Fruit fly (Drosophila melanogaster): ENCODE data around the gene CG34260.

DNA sequence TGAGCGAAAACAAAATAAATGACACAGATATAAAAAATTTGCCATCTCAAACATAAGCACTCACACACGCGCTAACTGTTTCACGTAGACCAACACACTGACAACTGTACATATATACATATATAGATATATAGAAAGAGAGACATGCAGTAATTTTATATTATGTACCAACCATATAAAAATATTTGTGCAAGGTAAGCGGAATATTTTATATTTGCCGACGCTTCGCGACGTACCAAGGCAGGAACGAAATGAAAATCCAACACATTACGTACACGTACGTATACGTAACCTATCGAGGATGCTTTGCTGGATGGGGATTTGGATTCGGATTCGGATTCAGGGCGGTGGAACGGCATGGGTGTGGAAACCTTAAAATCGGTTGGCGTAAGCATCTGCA, 34.7 kb downstream of the CG34260 start:
- TF ChIP-seq Vsx2 (GFP tag; optimal IDR thresholded peaks at IDR 0.05; ENCODE audit: partially characterized antibody), result no peak
- no peak for TF ChIP-seq N (GFP tag; optimal IDR thresholded peaks at IDR 0.05)
- no peak for TF ChIP-seq Hr83 (GFP tag; optimal IDR thresholded peaks at IDR 0.05; ENCODE audit: poor library complexity, severe bottlenecking)
- no peak for TF ChIP-seq pan (optimal IDR thresholded peaks at IDR 0.05)
- TF ChIP-seq Abd-B (GFP tag; optimal IDR thresholded peaks at IDR 0.05), result no peak
- no peak for TF ChIP-seq ey (GFP tag; optimal IDR thresholded peaks at IDR 0.05)
- no peak for TF ChIP-seq Myc (optimal IDR thresholded peaks at IDR 0.05)
- no peak for TF ChIP-seq sage (GFP tag; optimal IDR thresholded peaks at IDR 0.05)
- no peak for TF ChIP-seq lola (GFP tag; optimal IDR thresholded peaks at IDR 0.05)

All from whole organism, wandering third instar larva.